Worm (Caenorhabditis elegans) whole organism, young adult: ENCODE data around the gene W09G12.9.

Experiments used
- F23B12.7 ChIP-seq: sonication (generic microtip); optimal IDR thresholded peaks from 2 replicates; lab custom pipeline; 2017; ENCODE audit warnings: missing genetic modification characterization, mild to moderate bottlenecking, missing compliant biosample characterization, antibody characterized with exemption, moderate library complexity; ENCODE audit not compliant: insufficient read depth
- T07F8.4 ChIP-seq: sonication (generic microtip); optimal IDR thresholded peaks from 2 replicates; lab custom pipeline; 2016; ENCODE audit warnings: mild to moderate bottlenecking, missing genetic modification characterization, moderate library complexity, missing compliant biosample characterization
- Y53G8AR.9 ChIP-seq: fragments of 200-800 bp; sonication (Bioruptor generic); conservative IDR thresholded peaks from 2 replicates; pipeline ENCODE4 v1.3.6; 2022; ENCODE audit warnings: missing genetic modification reagents, missing genetic modification characterization, missing compliant biosample characterization
- bed-2 ChIP-seq: fragments of 200-800 bp; sonication (Bioruptor generic); IDR thresholded peaks from 2 replicates; pipeline ENCODE4 v1.3.6; 2022; ENCODE audit warnings: missing genetic modification reagents, missing genetic modification characterization, missing compliant biosample characterization
- egl-44 ChIP-seq: fragments of 200-800 bp; sonication (Bioruptor generic); IDR thresholded peaks from 2 replicates; pipeline ENCODE4 v1.3.6; 2022; ENCODE audit warnings: missing genetic modification reagents, missing genetic modification characterization, missing compliant biosample characterization
- mxl-1 ChIP-seq: sonication (generic microtip); optimal IDR thresholded peaks from 2 replicates; lab custom pipeline; 2016; ENCODE audit warnings: missing genetic modification characterization, missing compliant biosample characterization
- unc-130 ChIP-seq: sonication (generic microtip); optimal IDR thresholded peaks from 2 replicates; lab custom pipeline; 2016; ENCODE audit warnings: missing genetic modification reagents, missing genetic modification characterization, missing compliant biosample characterization

DNA sequence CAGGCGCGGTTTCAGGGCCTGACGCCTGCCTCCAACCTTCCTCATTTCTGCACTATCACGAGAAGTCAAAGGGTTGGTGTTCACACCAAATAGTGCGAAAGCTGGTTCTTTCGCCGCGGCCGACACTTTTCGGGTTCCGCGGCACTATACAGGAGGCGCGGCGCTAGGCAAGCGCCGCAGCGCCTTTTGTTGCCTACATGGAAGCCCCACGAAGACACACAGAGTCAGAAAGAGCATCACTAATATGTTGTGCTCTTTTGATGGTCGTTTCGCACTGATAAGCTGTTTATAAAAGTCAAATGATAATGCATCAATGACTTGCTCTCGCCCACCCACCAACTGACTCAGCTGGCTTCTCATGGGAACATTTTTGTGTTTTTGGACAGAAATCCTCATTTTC lies 4.5 kb upstream of the W09G12.9 start:
- TF ChIP-seq egl-44 (GFP tag; lab: Robert Waterston, UW) (no peak), F23B12.7 (tag; lab: Kevin White, UChicago) (no peak), T07F8.4 (tag; lab: Kevin White, UChicago) (no peak), unc-130 (GFP tag; lab: Kevin White, UChicago) (no peak), Y53G8AR.9 (GFP tag; lab: Robert Waterston, UW) (no peak), mxl-1 (tag; lab: Kevin White, UChicago) (no peak), bed-2 (no peak)
